Fruit fly (Drosophila melanogaster) whole organism, wandering third instar larva: Measurements from ENCODE around the gene Pkc98E.

Source experiments
- CG9705 ChIP-seq: fragments of 200-800 bp; sonication (Bioruptor generic); optimal IDR thresholded peaks from 2 replicates; lab custom pipeline; 2018; ENCODE audit warnings: missing biosample characterization, mild to moderate bottlenecking, missing genetic modification characterization
- GATAd ChIP-seq: sonication (Bioruptor generic); optimal IDR thresholded peaks from 2 replicates; lab custom pipeline; 2016; ENCODE audit warnings: missing biosample characterization, missing genetic modification characterization
- Hnf4 ChIP-seq: fragments of 200-800 bp; sonication (Bioruptor generic); optimal IDR thresholded peaks from 2 replicates; lab custom pipeline; 2016; ENCODE audit warnings: missing biosample characterization, mild to moderate bottlenecking, missing genetic modification characterization
- Myc ChIP-seq: fragments of >200 bp; optimal IDR thresholded peaks from 2 replicates; lab custom pipeline; 2017
- OdsH ChIP-seq: fragments of 200-800 bp; sonication (Bioruptor generic); optimal IDR thresholded peaks from 2 replicates; lab custom pipeline; 2016; ENCODE audit warnings: missing biosample characterization, mild to moderate bottlenecking, missing genetic modification characterization
- Rel ChIP-seq, 2 experiments: fragments of 200-800 bp; sonication (Bioruptor generic) in 1 of 2; optimal IDR thresholded peaks; 2 replicates in 1 of 2; 3 replicates in 1 of 2; lab custom pipeline; 2016 to 2019; ENCODE audit warnings: mild to moderate bottlenecking in 2 of 2, missing biosample characterization in 2 of 2, missing genetic modification characterization in 2 of 2, moderate library complexity in 1 of 2
- dl ChIP-seq, 2 experiments: fragments of 175-275, 200-275 bp in 1 of 2; fragments of 200-275 bp in 1 of 2; sonication (Bioruptor generic); optimal IDR thresholded peaks; lab custom pipeline; 2018; ENCODE audit warnings: mild to moderate bottlenecking in 2 of 2, missing biosample characterization in 2 of 2, missing genetic modification characterization in 2 of 2, moderate library complexity in 2 of 2; ENCODE audit not compliant: partially characterized antibody in 2 of 2, insufficient read depth in 1 of 2
- dmrt93B ChIP-seq: fragments of 200-800 bp; sonication (Bioruptor generic); optimal IDR thresholded peaks from 2 replicates; lab custom pipeline; 2018; ENCODE audit warnings: missing biosample characterization, mild to moderate bottlenecking, missing genetic modification characterization
- ey ChIP-seq: fragments of 200-800 bp; sonication (Bioruptor generic); optimal IDR thresholded peaks from 2 replicates; lab custom pipeline; 2016; ENCODE audit warnings: missing biosample characterization, missing genetic modification characterization
- h ChIP-seq: fragments of 200-800 bp; sonication (Bioruptor generic); optimal IDR thresholded peaks from 3 replicates; lab custom pipeline; 2016; ENCODE audit warnings: missing biosample characterization, mild to moderate bottlenecking, missing genetic modification characterization
- jim ChIP-seq: fragments of 175-275, 200-325 bp; sonication (Bioruptor generic); optimal IDR thresholded peaks from 2 replicates; lab custom pipeline; 2016; ENCODE audit warnings: missing biosample characterization, mild to moderate bottlenecking, missing genetic modification characterization
- psq ChIP-seq: fragments of 200-800 bp; sonication (Bioruptor generic); optimal IDR thresholded peaks from 3 replicates; lab custom pipeline; 2017; ENCODE audit warnings: missing biosample characterization, mild to moderate bottlenecking, missing genetic modification characterization, moderate library complexity
- rgr ChIP-seq: fragments of 200-800 bp; sonication (Bioruptor generic); optimal IDR thresholded peaks from 3 replicates; lab custom pipeline; 2016; ENCODE audit warnings: missing biosample characterization, mild to moderate bottlenecking, missing genetic modification characterization
- usp ChIP-seq: fragments of >200 bp; optimal IDR thresholded peaks from 2 replicates; lab custom pipeline; 2017; ENCODE audit warnings: missing biosample characterization, missing genetic modification characterization

dm6 chr3R:29020366-29020765, 18.6 kb upstream of the Pkc98E start, which contains the start of gene wat:
- TF ChIP-seq GATAd (GFP tag; lab: Kevin White, UChicago), result no peak
- no peak for TF ChIP-seq h
- no peak for TF ChIP-seq OdsH (GFP tag; lab: Kevin White, UChicago)
- TF ChIP-seq CG9705 (GFP tag; lab: Kevin White, UChicago), result no peak
- no peak for TF ChIP-seq dl (GFP tag; optimal IDR thresholded peaks at IDR 0.05; lab: Kevin White, UChicago; ENCODE audit: insufficient read depth in 1 of 2, partially characterized antibody in 2 of 2)
- TF ChIP-seq Hnf4 (GFP tag; lab: Kevin White, UChicago), result no peak
- TF ChIP-seq dmrt93B, result no peak
- no peak for TF ChIP-seq usp (GFP tag; lab: Kevin White, UChicago)
- no peak for TF ChIP-seq psq (GFP tag; lab: Kevin White, UChicago)
- TF ChIP-seq ey (GFP tag; lab: Kevin White, UChicago), result no peak
- no peak for TF ChIP-seq jim
- no peak for TF ChIP-seq Rel (GFP tag; optimal IDR thresholded peaks at IDR 0.05; lab: Kevin White, UChicago)
- TF ChIP-seq Rel (tag; optimal IDR thresholded peaks at IDR 0.05; lab: Kevin White, UChicago), result no peak
- no peak for TF ChIP-seq Myc (lab: Kevin White, UChicago)
- no peak for TF ChIP-seq rgr
